Worm (Caenorhabditis elegans) whole organism, late embryonic: Measurements from ENCODE around the gene toe-1.

Source experiments
- C08G9.2 ChIP-seq: sonication (generic microtip); optimal IDR thresholded peaks from 2 replicates; lab custom pipeline; 2016; ENCODE audit warnings: mild to moderate bottlenecking, missing genetic modification characterization, moderate library complexity, missing compliant biosample characterization
- C38D4.7 ChIP-seq: fragments of 200-800 bp; sonication (Bioruptor generic); optimal IDR thresholded peaks from 2 replicates; lab custom pipeline; 2018; ENCODE audit warnings: mild to moderate bottlenecking, missing genetic modification characterization, moderate library complexity, missing compliant biosample characterization
- F13H6.1 ChIP-seq: sonication (generic microtip); optimal IDR thresholded peaks from 2 replicates; lab custom pipeline; 2016; ENCODE audit warnings: missing genetic modification characterization, missing compliant biosample characterization
- K02D7.2 ChIP-seq: sonication (generic microtip); optimal IDR thresholded peaks from 2 replicates; lab custom pipeline; 2017; ENCODE audit warnings: mild to moderate bottlenecking, missing genetic modification characterization, missing compliant biosample characterization
- K09A11.1 ChIP-seq: sonication (generic microtip); optimal IDR thresholded peaks from 2 replicates; lab custom pipeline; 2017; ENCODE audit warnings: antibody characterized with exemption, mild to moderate bottlenecking, missing genetic modification characterization, missing compliant biosample characterization; ENCODE audit not compliant: insufficient read depth
- T23F11.4 ChIP-seq: fragments of 200-800 bp; sonication (Bioruptor generic); optimal IDR thresholded peaks from 2 replicates; lab custom pipeline; 2018; ENCODE audit warnings: mild to moderate bottlenecking, missing genetic modification characterization, missing compliant biosample characterization
- Y22D7AL.16 ChIP-seq: sonication (generic microtip); optimal IDR thresholded peaks from 2 replicates; lab custom pipeline; 2016; ENCODE audit warnings: missing genetic modification characterization, missing compliant biosample characterization
- ahr-1 ChIP-seq: sonication (generic microtip); optimal IDR thresholded peaks from 2 replicates; lab custom pipeline; 2016; ENCODE audit warnings: missing genetic modification characterization, missing compliant biosample characterization
- ceh-18 ChIP-seq: sonication (generic microtip); optimal IDR thresholded peaks from 2 replicates; lab custom pipeline; 2016; ENCODE audit warnings: missing genetic modification characterization, missing compliant biosample characterization
- ceh-19 ChIP-seq: fragments of 200-800 bp; sonication (Bioruptor generic); optimal IDR thresholded peaks from 2 replicates; lab custom pipeline; 2018; ENCODE audit warnings: mild to moderate bottlenecking, missing genetic modification characterization, missing compliant biosample characterization
- ceh-2 ChIP-seq: sonication (generic microtip); optimal IDR thresholded peaks from 2 replicates; lab custom pipeline; 2016; ENCODE audit warnings: missing genotype, missing genetic modification characterization, missing compliant biosample characterization
- ceh-24 ChIP-seq: sonication (generic microtip); optimal IDR thresholded peaks from 2 replicates; lab custom pipeline; 2016; ENCODE audit warnings: mild to moderate bottlenecking, missing genetic modification characterization, missing compliant biosample characterization
- ceh-30 ChIP-seq: fragments of 150-350 bp; optimal IDR thresholded peaks from 2 replicates; lab custom pipeline; 2014; ENCODE audit warnings: missing biosample characterization, missing genetic modification characterization
- ceh-34 ChIP-seq: sonication (generic microtip); optimal IDR thresholded peaks from 2 replicates; lab custom pipeline; 2016; ENCODE audit warnings: mild to moderate bottlenecking, missing genetic modification characterization, missing compliant biosample characterization
- ceh-48 ChIP-seq: sonication (generic microtip); optimal IDR thresholded peaks from 2 replicates; lab custom pipeline; 2016; ENCODE audit warnings: missing genetic modification characterization, inconsistent platforms, missing compliant biosample characterization
- ceh-6 ChIP-seq: fragments of 200-800 bp; sonication (Bioruptor generic); optimal IDR thresholded peaks from 2 replicates; lab custom pipeline; 2018; ENCODE audit warnings: mild to moderate bottlenecking, missing genetic modification characterization, missing compliant biosample characterization
- ceh-9 ChIP-seq: sonication (generic microtip); optimal IDR thresholded peaks from 2 replicates; lab custom pipeline; 2016; ENCODE audit warnings: mild to moderate bottlenecking, missing genetic modification characterization, inconsistent platforms, missing compliant biosample characterization
- dmd-4 ChIP-seq: sonication (generic microtip); optimal IDR thresholded peaks from 2 replicates; lab custom pipeline; 2016; ENCODE audit warnings: borderline replicate concordance, missing genetic modification characterization, missing compliant biosample characterization
- dve-1 ChIP-seq: sonication (generic microtip); optimal IDR thresholded peaks from 2 replicates; lab custom pipeline; 2017; ENCODE audit warnings: antibody characterized with exemption, mild to moderate bottlenecking, missing genetic modification characterization, missing compliant biosample characterization
- elt-2 ChIP-seq: sonication (generic microtip); optimal IDR thresholded peaks from 2 replicates; lab custom pipeline; 2016; ENCODE audit warnings: missing genetic modification reagents, missing genetic modification characterization, missing compliant biosample characterization
- elt-4 ChIP-seq: sonication (generic microtip); optimal IDR thresholded peaks from 2 replicates; lab custom pipeline; 2016; ENCODE audit warnings: missing genetic modification characterization, missing compliant biosample characterization
- ets-4 ChIP-seq: sonication (generic microtip); optimal IDR thresholded peaks from 2 replicates; lab custom pipeline; 2016; ENCODE audit warnings: missing genetic modification characterization, missing compliant biosample characterization
- fax-1 ChIP-seq: sonication (generic microtip); optimal IDR thresholded peaks from 2 replicates; lab custom pipeline; 2016; ENCODE audit warnings: missing genotype, missing genetic modification characterization, missing compliant biosample characterization
- fkh-6 ChIP-seq: sonication (generic microtip); optimal IDR thresholded peaks from 2 replicates; lab custom pipeline; 2016; ENCODE audit warnings: missing genetic modification characterization, missing compliant biosample characterization
- gmeb-2 ChIP-seq: sonication (generic microtip); optimal IDR thresholded peaks from 2 replicates; lab custom pipeline; 2016; ENCODE audit warnings: missing genetic modification characterization, inconsistent platforms, missing compliant biosample characterization
- hlh-13 ChIP-seq: fragments of 200-800 bp; sonication (Bioruptor generic); optimal IDR thresholded peaks from 2 replicates; lab custom pipeline; 2018; ENCODE audit warnings: mild to moderate bottlenecking, missing genetic modification characterization, missing compliant biosample characterization
- hlh-15 ChIP-seq: sonication (generic microtip); optimal IDR thresholded peaks from 2 replicates; lab custom pipeline; 2016; ENCODE audit warnings: missing genetic modification characterization, missing compliant biosample characterization
- hlh-6 ChIP-seq: sonication (generic microtip); optimal IDR thresholded peaks from 2 replicates; lab custom pipeline; 2016; ENCODE audit warnings: missing genotype, missing genetic modification characterization, missing compliant biosample characterization
- lim-6 ChIP-seq: sonication (generic microtip); optimal IDR thresholded peaks from 2 replicates; lab custom pipeline; 2016; ENCODE audit warnings: missing genetic modification characterization, missing compliant biosample characterization
- lin-11 ChIP-seq: fragments of 200-800 bp; sonication (Bioruptor generic); optimal IDR thresholded peaks from 2 replicates; lab custom pipeline; 2018; ENCODE audit warnings: mild to moderate bottlenecking, missing genetic modification characterization, missing compliant biosample characterization
- madf-2 ChIP-seq: sonication (generic microtip); optimal IDR thresholded peaks from 2 replicates; lab custom pipeline; 2017; ENCODE audit warnings: missing genetic modification characterization, missing compliant biosample characterization
- mec-3 ChIP-seq: sonication (generic microtip); optimal IDR thresholded peaks from 2 replicates; lab custom pipeline; 2016; ENCODE audit warnings: borderline replicate concordance, missing genetic modification characterization, missing compliant biosample characterization
- nfya-1 ChIP-seq: sonication (generic microtip); optimal IDR thresholded peaks from 2 replicates; lab custom pipeline; 2017; ENCODE audit warnings: missing genetic modification characterization, mild to moderate bottlenecking, missing compliant biosample characterization, antibody characterized with exemption, moderate library complexity
- odd-2 ChIP-seq: sonication (generic microtip); optimal IDR thresholded peaks from 2 replicates; lab custom pipeline; 2017; ENCODE audit warnings: antibody characterized with exemption, mild to moderate bottlenecking, missing genetic modification characterization, missing compliant biosample characterization
- pag-3 ChIP-seq: sonication (generic microtip); optimal IDR thresholded peaks from 2 replicates; lab custom pipeline; 2016; ENCODE audit warnings: missing compliant biosample characterization, missing genetic modification characterization, borderline replicate concordance
- pat-9 ChIP-seq: fragments of 200-800 bp; sonication (Bioruptor generic); optimal IDR thresholded peaks from 2 replicates; lab custom pipeline; 2018; ENCODE audit warnings: mild to moderate bottlenecking, missing genetic modification characterization, moderate library complexity, missing compliant biosample characterization
- pax-1 ChIP-seq: fragments of 150-350 bp; optimal IDR thresholded peaks from 2 replicates; lab custom pipeline; 2014; ENCODE audit warnings: missing biosample characterization, missing genetic modification characterization
- pqm-1 ChIP-seq: sonication (generic microtip); optimal IDR thresholded peaks from 2 replicates; lab custom pipeline; 2016; ENCODE audit warnings: missing genetic modification characterization, missing compliant biosample characterization
- sdc-2 ChIP-seq: sonication (generic microtip); optimal IDR thresholded peaks from 2 replicates; lab custom pipeline; 2016; ENCODE audit warnings: missing genotype, missing genetic modification characterization, missing compliant biosample characterization
- sox-2 ChIP-seq: fragments of 200-800 bp; sonication (Bioruptor generic); IDR thresholded peaks from 2 replicates; pipeline ENCODE4 v1.3.6; 2022; ENCODE audit warnings: missing genetic modification reagents, missing genetic modification characterization, missing compliant biosample characterization
- sox-4 ChIP-seq: sonication (generic microtip); optimal IDR thresholded peaks from 2 replicates; lab custom pipeline; 2017; ENCODE audit warnings: mild to moderate bottlenecking, missing genetic modification characterization, inconsistent platforms, missing compliant biosample characterization
- unc-3 ChIP-seq, 2 experiments: fragments of 200-800 bp in 1 of 2; sonication (Bioruptor generic) in 1 of 2; sonication (generic microtip) in 1 of 2; conservative IDR thresholded peaks in 1 of 2; optimal IDR thresholded peaks in 1 of 2; 2 replicates each; pipeline versions ENCODE4 v1.3.6 to Lab custom; 2016 to 2022; ENCODE audit warnings: missing compliant biosample characterization in 2 of 2, missing genetic modification characterization in 2 of 2, missing genetic modification reagents in 1 of 2
- unc-42 ChIP-seq: sonication (generic microtip); optimal IDR thresholded peaks from 2 replicates; lab custom pipeline; 2016; ENCODE audit warnings: missing genotype, missing genetic modification characterization, missing compliant biosample characterization
- unc-55 ChIP-seq: sonication (generic microtip); optimal IDR thresholded peaks from 2 replicates; lab custom pipeline; 2017; ENCODE audit warnings: missing biosample characterization, missing genetic modification reagents, missing genetic modification characterization
- unc-86 ChIP-seq: sonication (generic microtip); optimal IDR thresholded peaks from 2 replicates; lab custom pipeline; 2016; ENCODE audit warnings: missing genetic modification characterization, missing compliant biosample characterization
- zip-5 ChIP-seq: sonication (generic microtip); optimal IDR thresholded peaks from 2 replicates; lab custom pipeline; 2016; ENCODE audit warnings: missing genetic modification characterization, missing compliant biosample characterization

The toe-1 gene

DNA sequence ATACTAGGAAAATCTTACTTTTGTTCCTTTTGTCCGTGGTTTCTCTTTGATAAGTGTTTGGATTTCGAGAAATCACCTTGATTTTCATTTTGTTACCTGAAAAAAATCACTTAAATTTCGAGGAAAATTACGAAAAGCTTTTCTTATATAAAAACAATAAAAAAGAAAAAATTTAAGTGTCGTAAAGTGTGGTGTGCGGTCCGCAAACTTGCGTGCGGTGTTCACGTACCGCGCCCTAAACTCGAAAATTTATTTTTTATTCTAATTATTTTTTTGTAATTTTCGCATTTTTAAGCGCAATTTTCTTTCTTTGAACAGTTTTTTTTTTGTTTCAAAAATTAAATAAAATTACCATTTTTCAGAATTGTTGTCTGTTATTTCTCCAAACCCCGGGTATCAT lies at the start of gene toe-1, which contains the start of gene dcaf-13:
TSS of gene toe-1 (plus strand) at position 361 of the 400 bp plus-strand sequence.
TSS of gene dcaf-13 (minus strand) at position 96 of the 400 bp plus-strand sequence.
- TF ChIP-seq elt-2 (tag; lab: Kevin White, UChicago) (peak; percentile 8), ceh-6 (GFP tag; lab: Kevin White, UChicago) (no peak)
- TF ChIP-seq, all 69 proteins: peak for 1

DNA sequence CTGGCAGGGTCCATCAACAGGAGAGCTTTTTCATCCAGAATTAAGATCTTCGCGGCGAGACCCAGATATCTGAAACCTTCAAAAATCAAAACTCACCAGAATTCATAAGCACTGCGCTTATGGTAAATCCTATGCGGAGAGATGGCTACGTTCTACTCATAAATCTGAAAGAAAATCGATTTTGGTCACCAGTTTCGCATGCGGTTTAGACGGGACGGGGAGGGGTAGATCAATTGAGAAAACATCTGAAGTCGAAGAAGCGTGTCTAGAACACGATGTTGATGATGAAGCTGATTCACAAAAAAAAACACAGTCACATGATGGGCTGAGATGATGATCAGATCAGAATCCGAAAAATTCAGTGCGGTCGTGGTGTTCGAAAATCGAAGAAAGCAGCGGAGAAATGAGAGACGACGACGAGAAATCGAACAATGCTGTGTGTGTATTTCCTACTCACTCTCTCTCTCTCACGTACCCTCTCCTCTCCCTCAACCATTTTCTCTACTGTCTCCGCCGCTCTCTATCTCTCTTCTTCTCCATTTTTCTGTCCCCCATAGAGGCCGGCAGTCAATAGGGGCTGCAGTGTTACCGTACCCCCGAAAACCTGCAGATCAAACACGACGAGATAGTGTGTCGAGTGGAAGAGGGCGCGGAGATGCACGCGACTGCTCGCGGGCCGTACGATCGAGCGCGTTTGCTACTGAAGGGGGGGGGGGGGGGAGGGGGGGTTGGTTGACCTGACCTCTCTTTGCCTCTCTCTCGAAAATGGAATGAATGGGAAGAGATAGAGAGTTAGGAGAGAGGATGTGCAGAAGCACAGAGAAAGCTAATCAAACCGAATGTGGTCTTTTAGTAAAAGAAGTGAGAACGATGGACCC lies 48.4 kb upstream of the toe-1 start, which contains the start of gene ntl-2:
TSS of gene ntl-2 (minus strand) at position 171 of the 878 bp plus-strand sequence.
- no peak for TF ChIP-seq pag-3 (tag; lab: Kevin White, UChicago)
- TF ChIP-seq elt-4 (tag; lab: Kevin White, UChicago) = no peak
- peak; percentile 90 for TF ChIP-seq ceh-18 (tag; lab: Kevin White, UChicago)
- peak; percentile 76 for TF ChIP-seq ceh-34 (tag; lab: Kevin White, UChicago)
- peak; percentile 84 for TF ChIP-seq ceh-48
- no peak for TF ChIP-seq ceh-24 (tag; lab: Kevin White, UChicago)
- no peak for TF ChIP-seq mec-3 (tag; lab: Kevin White, UChicago)
- TF ChIP-seq odd-2 (tag; lab: Kevin White, UChicago) = no peak
- TF ChIP-seq unc-3 (GFP tag; conservative IDR thresholded peaks at IDR 0.05; lab: Robert Waterston, UW) = 0 out of 2 replicates have a peak, but pooled peaks have one; percentile 44
- peak; percentile 64 for TF ChIP-seq unc-3 (tag; optimal IDR thresholded peaks at IDR 0.05; lab: Kevin White, UChicago)
- peak; percentile 62 for TF ChIP-seq gmeb-2
- TF ChIP-seq hlh-6 (tag; lab: Kevin White, UChicago) = no peak
- peak; percentile 67 for TF ChIP-seq pax-1 (tag; lab: Kevin White, UChicago)
- peak; percentile 54; the same call in 1 of the 2 replicates for TF ChIP-seq sox-2 (GFP tag; lab: Robert Waterston, UW)
- peak; percentile 30 for TF ChIP-seq K02D7.2
- TF ChIP-seq hlh-13 (GFP tag; lab: Kevin White, UChicago) = peak; percentile 52
- peak; percentile 87 for TF ChIP-seq unc-55 (GFP tag; lab: Kevin White, UChicago)
- TF ChIP-seq Y22D7AL.16 (tag; lab: Kevin White, UChicago) = peak; percentile 43
- TF ChIP-seq sox-4 (tag; lab: Kevin White, UChicago) = peak; percentile 52
- peak; percentile 93 for TF ChIP-seq elt-2 (tag; lab: Kevin White, UChicago)
- TF ChIP-seq fax-1 = peak; percentile 3
- no peak for TF ChIP-seq ceh-2 (tag; lab: Kevin White, UChicago)
- TF ChIP-seq lim-6 (tag; lab: Kevin White, UChicago) = no peak
- TF ChIP-seq dve-1 (tag; lab: Kevin White, UChicago) = peak; percentile 85
- peak; percentile 57 for TF ChIP-seq C38D4.7 (GFP tag; lab: Kevin White, UChicago)
- peak; percentile 63 for TF ChIP-seq pat-9 (tag; lab: Kevin White, UChicago)
- TF ChIP-seq nfya-1 (tag; lab: Kevin White, UChicago) = peak; percentile 99
- no peak for TF ChIP-seq K09A11.1 (tag; lab: Kevin White, UChicago)
- peak; percentile 75 for TF ChIP-seq ets-4 (tag; lab: Kevin White, UChicago)
- peak; percentile 86 for TF ChIP-seq T23F11.4 (GFP tag; lab: Kevin White, UChicago)
- TF ChIP-seq ahr-1 (tag; lab: Kevin White, UChicago) = no peak
- peak; percentile 47 for TF ChIP-seq unc-86 (tag; lab: Kevin White, UChicago)
- peak; percentile 75 for TF ChIP-seq fkh-6
- peak; percentile 0 for TF ChIP-seq unc-42 (tag; lab: Kevin White, UChicago)
- no peak for TF ChIP-seq hlh-15 (tag; lab: Kevin White, UChicago)
- peak; percentile 66 for TF ChIP-seq ceh-30 (tag; lab: Kevin White, UChicago)
- TF ChIP-seq pqm-1 (tag; lab: Kevin White, UChicago) = no peak
- peak; percentile 51 for TF ChIP-seq C08G9.2 (tag; lab: Kevin White, UChicago)
- peak; percentile 41 for TF ChIP-seq lin-11 (tag; lab: Kevin White, UChicago)
- peak; percentile 88 for TF ChIP-seq madf-2
- no peak for TF ChIP-seq dmd-4 (tag; lab: Kevin White, UChicago)
- TF ChIP-seq ceh-9 (tag; lab: Kevin White, UChicago) = no peak
- peak; percentile 87 for TF ChIP-seq ceh-19 (GFP tag; lab: Kevin White, UChicago)
- peak; percentile 62 for TF ChIP-seq sdc-2 (tag; lab: Kevin White, UChicago)
- TF ChIP-seq zip-5 (tag; lab: Kevin White, UChicago) = no peak
- peak; percentile 20 for TF ChIP-seq F13H6.1
- peak; percentile 68 for TF ChIP-seq ceh-6 (GFP tag; lab: Kevin White, UChicago)
